Worm (Caenorhabditis elegans) whole organism, L4 larva: ENCODE results near the gene srv-1.
A peak's percentile ranks its signal among the peaks of the same experiment; 100 is the strongest.

ENCODE experiments used
- D1046.2 ChIP-seq: fragments of 200-800 bp; sonication (Bioruptor generic); IDR thresholded peaks from 2 replicates; pipeline ENCODE4 v1.3.6; 2022; ENCODE audit warnings: missing genetic modification characterization, missing compliant biosample characterization
- F26F4.8 ChIP-seq: fragments of 200-800 bp; sonication (Bioruptor generic); conservative IDR thresholded peaks from 2 replicates; pipeline ENCODE4 v1.3.6; 2022; ENCODE audit warnings: missing genetic modification characterization, missing compliant biosample characterization
- F44E2.7 ChIP-seq: fragments of 200-800 bp; sonication (Bioruptor generic); IDR thresholded peaks from 2 replicates; pipeline ENCODE4 v2.1.2; 2022; ENCODE audit warnings: missing genetic modification characterization, missing compliant biosample characterization
- T20F7.1 ChIP-seq: fragments of 200-800 bp; sonication (Bioruptor generic); optimal IDR thresholded peaks from 2 replicates; lab custom pipeline; 2018; ENCODE audit warnings: mild to moderate bottlenecking, missing genetic modification characterization, missing compliant biosample characterization
- Y48G9A.11 ChIP-seq: fragments of 200-800 bp; sonication (Bioruptor generic); IDR thresholded peaks from 2 replicates; pipeline ENCODE4 v1.3.6; 2022; ENCODE audit warnings: missing genetic modification reagents, missing genetic modification characterization, missing compliant biosample characterization
- ZK337.2 ChIP-seq: fragments of 200-800 bp; sonication (Bioruptor generic); IDR thresholded peaks from 2 replicates; pipeline ENCODE4 v1.3.6; 2022; ENCODE audit warnings: missing genetic modification reagents, missing genetic modification characterization, missing compliant biosample characterization
- aha-1 ChIP-seq: fragments of 150-350 bp; peaks from one replicate; lab custom pipeline; 2014; ENCODE audit warnings: missing biosample characterization, missing genetic modification characterization
- ama-1 ChIP-seq: fragments of 150-350 bp; optimal IDR thresholded peaks from 2 replicates; lab custom pipeline; 2014; ENCODE audit warnings: inconsistent platforms, mixed read lengths
- arid-1 ChIP-seq: fragments of 200-800 bp; sonication (Bioruptor generic); conservative IDR thresholded peaks from 2 replicates; pipeline ENCODE4 v1.3.6; 2022; ENCODE audit warnings: missing genetic modification reagents, missing genetic modification characterization, missing compliant biosample characterization
- ceh-20 ChIP-seq: fragments of 200-800 bp; sonication (Bioruptor generic); IDR thresholded peaks from 2 replicates; pipeline ENCODE4 v1.3.6; 2022; ENCODE audit warnings: missing genetic modification reagents, missing genetic modification characterization, missing compliant biosample characterization
- cey-2 ChIP-seq: sonication (generic microtip); optimal IDR thresholded peaks from 3 replicates; lab custom pipeline; 2017; ENCODE audit warnings: missing genetic modification characterization, mild to moderate bottlenecking, missing compliant biosample characterization, antibody characterized with exemption, borderline replicate concordance; ENCODE audit not compliant: insufficient read depth
- daf-16 ChIP-seq, 3 experiments: sonication (generic microtip); optimal IDR thresholded peaks; 2 replicates each; lab custom pipeline; 2016 to 2017; ENCODE audit warnings: missing genetic modification characterization in 3 of 3, missing genetic modification reagents in 3 of 3, mild to moderate bottlenecking in 2 of 3, missing compliant biosample characterization in 2 of 3, missing biosample characterization in 1 of 3, moderate library complexity in 1 of 3
- dpl-1 ChIP-seq: fragments of 150-350 bp; optimal IDR thresholded peaks from 2 replicates; lab custom pipeline; 2014; ENCODE audit warnings: missing biosample characterization, missing genetic modification reagents, missing genetic modification characterization
- egl-27 ChIP-seq: sonication (generic microtip); optimal IDR thresholded peaks from 3 replicates; lab custom pipeline; 2017; ENCODE audit warnings: missing biosample characterization, missing genetic modification reagents, missing genetic modification characterization
- egl-43 ChIP-seq: fragments of 200-800 bp; sonication (Bioruptor generic); IDR thresholded peaks from 2 replicates; pipeline ENCODE4 v1.3.6; 2022; ENCODE audit warnings: missing genetic modification reagents, missing genetic modification characterization, missing compliant biosample characterization
- gei-8 ChIP-seq: fragments of 200-800 bp; sonication (Bioruptor generic); optimal IDR thresholded peaks from 2 replicates; lab custom pipeline; 2018; ENCODE audit warnings: mild to moderate bottlenecking, missing genetic modification characterization, missing compliant biosample characterization
- jun-1 ChIP-seq: fragments of 150-350 bp; optimal IDR thresholded peaks from 2 replicates; lab custom pipeline; 2014; ENCODE audit warnings: missing biosample characterization, missing genetic modification reagents, missing genetic modification characterization
- lin-13 ChIP-seq: fragments of 150-350 bp; optimal IDR thresholded peaks from 2 replicates; lab custom pipeline; 2014; ENCODE audit warnings: missing biosample characterization, missing genetic modification reagents, missing genetic modification characterization
- lin-38 ChIP-seq: fragments of 200-800 bp; sonication (Bioruptor generic); IDR thresholded peaks from 2 replicates; pipeline ENCODE4 v1.3.6; 2022; ENCODE audit warnings: missing genetic modification reagents, missing genetic modification characterization, missing compliant biosample characterization
- nhr-11 ChIP-seq: fragments of 150-350 bp; optimal IDR thresholded peaks from 2 replicates; lab custom pipeline; 2014; ENCODE audit warnings: missing biosample characterization, missing genetic modification characterization
- nhr-25 ChIP-seq: sonication (generic microtip); optimal IDR thresholded peaks from 2 replicates; lab custom pipeline; 2017; ENCODE audit warnings: missing genetic modification characterization, mild to moderate bottlenecking, missing compliant biosample characterization, antibody characterized with exemption, moderate library complexity, borderline replicate concordance; ENCODE audit not compliant: insufficient read depth
- nhr-76 ChIP-seq: fragments of 150-350 bp; optimal IDR thresholded peaks from 2 replicates; lab custom pipeline; 2014; ENCODE audit warnings: missing biosample characterization, missing genetic modification characterization
- skn-1 ChIP-seq: fragments of 150-350 bp; optimal IDR thresholded peaks from 2 replicates; lab custom pipeline; 2014; ENCODE audit warnings: missing biosample characterization, missing genetic modification characterization
- spr-3 ChIP-seq: fragments of 200-800 bp; sonication (Bioruptor generic); optimal IDR thresholded peaks from 2 replicates; lab custom pipeline; 2018; ENCODE audit warnings: mild to moderate bottlenecking, missing genetic modification characterization, missing compliant biosample characterization
- unc-130 ChIP-seq: sonication (generic microtip); optimal IDR thresholded peaks from 2 replicates; lab custom pipeline; 2016; ENCODE audit warnings: missing genetic modification reagents, missing genetic modification characterization, missing compliant biosample characterization
- unc-62 ChIP-seq, 3 experiments: fragments of 150-350 bp in 1 of 3; sonication (generic microtip); optimal IDR thresholded peaks in 2 of 3; peaks in 1 of 3; 1 replicate in 1 of 3; 2 replicates in 2 of 3; lab custom pipeline; 2014 to 2017; ENCODE audit warnings: missing biosample characterization in 3 of 3, missing genetic modification characterization in 3 of 3, missing genetic modification reagents in 3 of 3, missing genotype in 1 of 3
- vab-7 ChIP-seq: fragments of 200-800 bp; sonication (Bioruptor generic); IDR thresholded peaks from 2 replicates; pipeline ENCODE4 v1.3.6; 2022; ENCODE audit warnings: missing genetic modification reagents, missing genetic modification characterization, missing compliant biosample characterization
- zfp-3 ChIP-seq: fragments of 200-800 bp; sonication (Bioruptor generic); conservative IDR thresholded peaks from 2 replicates; pipeline ENCODE4 v1.3.6; 2022; ENCODE audit warnings: missing genetic modification reagents, missing genetic modification characterization, missing compliant biosample characterization
- zip-2 ChIP-seq: fragments of 150-350 bp; optimal IDR thresholded peaks from 2 replicates; lab custom pipeline; 2014; ENCODE audit warnings: missing biosample characterization, missing genetic modification characterization
- ztf-7 ChIP-seq: fragments of 150-350 bp; optimal IDR thresholded peaks from 2 replicates; lab custom pipeline; 2014; ENCODE audit warnings: missing biosample characterization, missing genetic modification characterization

The srv-1 gene

ce11 chrIII:6873724-6874123 is 23.5 kb downstream of the srv-1 start (continued):
- TF ChIP-seq daf-16 (GFP tag; optimal IDR thresholded peaks at IDR 0.05; lab: Kevin White, UChicago) (peak in 1 of 2 experiments; percentile 44), daf-16 (tag; optimal IDR thresholded peaks at IDR 0.05; lab: Kevin White, UChicago) (no peak), nhr-11 (tag; lab: Kevin White, UChicago) (peak; percentile 32)
- TF ChIP-seq, all 104 proteins: peak for 8

- TF ChIP-seq ama-1 (lab: Kevin White, UChicago) = no peak
- no peak for TF ChIP-seq F44E2.7 (GFP tag; lab: Robert Waterston, UW)
- TF ChIP-seq ZK337.2 (GFP tag; lab: Robert Waterston, UW) = no peak
- no peak for TF ChIP-seq F26F4.8 (GFP tag; lab: Robert Waterston, UW)
- no peak for TF ChIP-seq gei-8 (GFP tag; lab: Kevin White, UChicago)
- TF ChIP-seq skn-1 (tag; lab: Kevin White, UChicago) = no peak
- TF ChIP-seq egl-27 = no peak
- no peak for TF ChIP-seq cey-2 (tag; lab: Kevin White, UChicago)
- TF ChIP-seq zfp-3 (GFP tag; lab: Robert Waterston, UW) = no peak
- TF ChIP-seq lin-38 (GFP tag; lab: Robert Waterston, UW) = no peak
- TF ChIP-seq jun-1 (tag; lab: Kevin White, UChicago) = no peak
- no peak for TF ChIP-seq dpl-1 (GFP tag; lab: Kevin White, UChicago)
Measured at ce11 chrIII:6880797-6881196, 30.6 kb downstream of the srv-1 start, which contains the start of gene K04C2.7. TSS of gene K04C2.7 (plus strand) at chrIII:6881097.

ce11 chrIII:6881745-6882144 is 31.6 kb downstream of the srv-1 start:
- no peak for TF ChIP-seq Y48G9A.11 (GFP tag; lab: Robert Waterston, UW)
- peak in 1 of 2 experiments; percentile 85 for TF ChIP-seq unc-62 (GFP tag; optimal IDR thresholded peaks at IDR 0.05 in 1 of 2; lab: Kevin White, UChicago)
- TF ChIP-seq unc-62 (tag; optimal IDR thresholded peaks at IDR 0.05; lab: Kevin White, UChicago) = no peak
- TF ChIP-seq D1046.2 (GFP tag; lab: Robert Waterston, UW) = no peak
- no peak for TF ChIP-seq lin-13 (GFP tag; lab: Kevin White, UChicago)

ce11 chrIII:6884203-6884602 is 34.0 kb downstream of the srv-1 start, which contains the start of gene med-2:
TSS of gene med-2 (plus strand) at chrIII:6884503.
- no peak for TF ChIP-seq egl-43 (GFP tag; lab: Robert Waterston, UW)
- TF ChIP-seq spr-3 (GFP tag; lab: Kevin White, UChicago) = no peak
- peak in 1 of 2 experiments; percentile 67 for TF ChIP-seq unc-62 (GFP tag; optimal IDR thresholded peaks at IDR 0.05 in 1 of 2; lab: Kevin White, UChicago)
- no peak for TF ChIP-seq unc-62 (tag; optimal IDR thresholded peaks at IDR 0.05; lab: Kevin White, UChicago)
- no peak for TF ChIP-seq T20F7.1 (GFP tag; lab: Kevin White, UChicago)
- no peak for TF ChIP-seq nhr-25 (tag; lab: Kevin White, UChicago)
- TF ChIP-seq, all 104 proteins: peak for 1

ce11 chrIII:6885889-6886288 is 35.7 kb downstream of the srv-1 start:
- TF ChIP-seq ztf-7 (tag; lab: Kevin White, UChicago) (no peak), ceh-20 (GFP tag; lab: Robert Waterston, UW) (no peak), zip-2 (tag; lab: Kevin White, UChicago) (no peak), arid-1 (GFP tag; lab: Robert Waterston, UW) (no peak), aha-1 (peak; percentile 1), vab-7 (GFP tag; lab: Robert Waterston, UW) (no peak), unc-62 (GFP tag; optimal IDR thresholded peaks at IDR 0.05 in 1 of 2; lab: Kevin White, UChicago) (peak in 1 of 2 experiments; percentile 98), unc-62 (tag; optimal IDR thresholded peaks at IDR 0.05; lab: Kevin White, UChicago) (no peak), unc-130 (no peak), nhr-76 (tag; lab: Kevin White, UChicago) (no peak)
